Fruit fly (Drosophila melanogaster) Kc167 (cell line): ENCODE data around the gene CG6106.

ENCODE experiments used
- Myc ChIP-seq: fragments of >200 bp; optimal IDR thresholded peaks from 2 replicates; lab custom pipeline; 2017; ENCODE audit warnings: missing external identifiers
- Sin3A ChIP-seq: fragments of >200 bp; optimal IDR thresholded peaks from 2 replicates; lab custom pipeline; 2018; ENCODE audit warnings: missing external identifiers
- h ChIP-seq: fragments of >200 bp; optimal IDR thresholded peaks from 3 replicates; lab custom pipeline; 2018; ENCODE audit warnings: missing external identifiers
- insv ChIP-seq: fragments of >200 bp; optimal IDR thresholded peaks from 3 replicates; lab custom pipeline; 2018; ENCODE audit warnings: missing external identifiers
- psq ChIP-seq: fragments of >200 bp; optimal IDR thresholded peaks from 2 replicates; lab custom pipeline; 2017; ENCODE audit warnings: missing external identifiers

DNA sequence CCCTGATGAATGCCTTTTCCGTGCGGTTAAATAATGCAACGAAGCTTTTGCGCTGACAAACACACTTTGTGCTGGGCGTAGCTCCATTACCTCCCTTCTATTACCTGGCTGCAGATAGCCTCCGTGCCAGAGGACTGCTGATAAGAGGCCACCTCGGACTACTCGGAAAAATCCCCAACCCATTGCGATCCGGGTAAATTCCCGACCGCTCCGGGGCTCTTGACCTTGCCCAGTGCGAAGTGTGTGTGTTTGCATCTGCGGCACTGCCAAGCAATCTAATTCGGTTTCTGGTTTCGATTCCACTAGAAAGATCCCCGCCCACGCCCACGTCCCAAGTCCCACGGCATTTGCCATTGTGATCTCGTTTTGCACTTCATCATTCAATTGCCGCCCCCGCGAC, 27.1 kb downstream of the CG6106 start:
- TF ChIP-seq psq (lab: Kevin White, UChicago) (no peak), insv (lab: Kevin White, UChicago) (no peak), Sin3A (no peak), h (lab: Kevin White, UChicago) (no peak), Myc (lab: Kevin White, UChicago) (no peak)
